Fruit fly (Drosophila melanogaster) whole organism: ENCODE measurements around the gene Yod1.

Experiments
- CG8478 ChIP-seq: fragments of >200 bp; optimal IDR thresholded peaks from 2 replicates; lab custom pipeline; 2018; ENCODE audit warnings: inconsistent platforms
- Dll ChIP-seq: fragments of >200 bp; optimal IDR thresholded peaks from 2 replicates; lab custom pipeline; 2017
- EcR ChIP-seq, 2 experiments: fragments of >200 bp; optimal IDR thresholded peaks; 2 replicates each; lab custom pipeline; 2017; ENCODE audit warnings: missing biosample characterization in 2 of 2, missing genetic modification characterization in 2 of 2, missing genetic modification reagents in 2 of 2
- usp ChIP-seq: fragments of >200 bp; optimal IDR thresholded peaks from 2 replicates; lab custom pipeline; 2017; ENCODE audit warnings: missing biosample characterization, missing genetic modification characterization, mixed read lengths

DNA sequence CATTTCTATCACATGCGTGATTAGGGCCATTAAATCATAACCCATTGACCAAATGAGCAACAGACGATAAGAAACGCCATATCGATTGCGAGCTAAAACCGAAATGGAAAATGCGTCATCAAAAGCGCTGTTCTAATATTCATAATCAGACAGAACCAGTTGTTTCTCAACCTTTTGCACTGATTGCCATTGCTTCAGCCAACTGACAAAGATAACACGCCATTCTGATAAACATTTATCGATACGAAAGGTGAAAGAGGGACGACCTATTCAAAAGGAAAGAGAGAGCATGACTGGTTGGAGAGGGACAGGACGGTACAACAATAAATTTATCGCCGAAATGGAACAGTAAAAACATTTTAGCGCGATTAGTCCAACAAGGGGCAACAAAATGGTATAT, 43.1 kb downstream of the Yod1 start:
- TF ChIP-seq CG8478 (lab: Kevin White, UChicago) (no peak), EcR (GFP tag; optimal IDR thresholded peaks at IDR 0.05; lab: Kevin White, UChicago) (no peak), usp (GFP tag; lab: Kevin White, UChicago) (no peak), Dll (no peak)
